Fruit fly (Drosophila melanogaster) whole organism, larva: Measurements from ENCODE around the gene vari.
A peak's percentile ranks its signal among the peaks of the same experiment; 100 is the strongest.

Source experiments
- noc ChIP-seq: fragments of 200-800 bp; sonication (Bioruptor generic); optimal IDR thresholded peaks from 3 replicates; lab custom pipeline; 2019; ENCODE audit warnings: missing biosample characterization, mild to moderate bottlenecking, missing genetic modification characterization, moderate library complexity

The vari gene

dm6 chr2L:20796758-20797514 is at the start of gene vari:
Gene vari (minus strand): TSS chr2L:20797042.
- TF ChIP-seq noc (tag; lab: Kevin White, UChicago), result no peak

- no peak for TF ChIP-seq noc (tag; lab: Kevin White, UChicago)
Measured at dm6 chr2L:20844381-20844780, 47.5 kb upstream of the vari start.

dm6 chr2L:20840462-20841038 is 43.7 kb upstream of the vari start, which contains the start of gene CG31676:
Gene CG31676 (plus strand): TSS chr2L:20840750.
- no peak for TF ChIP-seq noc (tag; lab: Kevin White, UChicago)

- no peak for TF ChIP-seq noc (tag; lab: Kevin White, UChicago)
Measured at dm6 chr2L:20840006-20840405, 43.2 kb upstream of the vari start.

- no peak for TF ChIP-seq noc (tag; lab: Kevin White, UChicago)
Measured at dm6 chr2L:20837885-20838284, 41.0 kb upstream of the vari start, which contains the start of gene Spn38F. Gene Spn38F (minus strand): TSS chr2L:20837985.

- no peak for TF ChIP-seq noc (tag; lab: Kevin White, UChicago)
Measured at dm6 chr2L:20835501-20835900, 38.7 kb upstream of the vari start, which contains the start of gene Oseg5. Gene Oseg5 (minus strand): TSS chr2L:20835840.

- TF ChIP-seq noc (tag; lab: Kevin White, UChicago), result peak; percentile 48
Measured at dm6 chr2L:20831060-20831459, 34.2 kb upstream of the vari start, which contains the start of gene CG31674. Gene CG31674 (plus strand): TSS chr2L:20831262.

- TF ChIP-seq noc (tag; lab: Kevin White, UChicago), result peak; percentile 68
Measured at dm6 chr2L:20829755-20830396, 33.0 kb upstream of the vari start.

dm6 chr2L:20829309-20829708 is 32.5 kb upstream of the vari start, which contains the start of gene CG31673:
Gene CG31673 (plus strand): TSS chr2L:20829609.
- TF ChIP-seq noc (tag; lab: Kevin White, UChicago), result no peak

- no peak for TF ChIP-seq noc (tag; lab: Kevin White, UChicago)
Measured at dm6 chr2L:20828701-20829100, 31.9 kb upstream of the vari start.

- TF ChIP-seq noc (tag; lab: Kevin White, UChicago), result no peak
Measured at dm6 chr2L:20827045-20827444, 30.2 kb upstream of the vari start.

dm6 chr2L:20826226-20826625 is 29.4 kb upstream of the vari start:
- no peak for TF ChIP-seq noc (tag; lab: Kevin White, UChicago)

dm6 chr2L:20825265-20825664 is 28.4 kb upstream of the vari start:
- TF ChIP-seq noc (tag; lab: Kevin White, UChicago), result peak; percentile 16

dm6 chr2L:20824136-20824789 is 27.4 kb upstream of the vari start:
- TF ChIP-seq noc (tag; lab: Kevin White, UChicago), result no peak

dm6 chr2L:20823196-20824105 is 26.6 kb upstream of the vari start:
- TF ChIP-seq noc (tag; lab: Kevin White, UChicago), result peak; percentile 15
